Worm (Caenorhabditis elegans): ENCODE measurements around the gene Y67H2A.2.

DNA sequence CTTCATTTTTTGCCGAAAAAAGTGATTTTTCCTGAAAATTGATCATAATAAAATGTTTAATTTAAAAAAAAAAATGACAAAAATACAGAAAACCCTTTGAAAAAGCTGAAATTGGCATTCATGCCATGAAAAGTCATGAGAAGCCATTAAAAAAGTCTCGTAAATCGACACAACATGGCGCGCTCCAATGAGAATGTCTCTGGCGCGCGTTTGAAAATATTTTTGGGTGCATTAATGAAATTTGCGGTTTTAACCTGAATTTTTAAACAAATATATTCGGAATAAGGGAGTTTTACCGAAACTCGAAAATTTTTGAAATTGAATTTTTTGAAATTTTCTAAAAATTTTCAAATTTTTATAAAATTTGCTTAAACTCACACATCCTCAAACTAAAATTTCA, 49.8 kb downstream of the Y67H2A.2 start:
- no peak for TF ChIP-seq pha-4 (tag; optimal IDR thresholded peaks at IDR 0.05)
- no peak for TF ChIP-seq ceh-27 (GFP tag; optimal IDR thresholded peaks at IDR 0.05)
- no peak for TF ChIP-seq lin-35 (GFP tag; optimal IDR thresholded peaks at IDR 0.05)

Measured in whole organism, young adult.